Worm (Caenorhabditis elegans) whole organism, L3 larva: ENCODE data around the gene Y53F4B.19.

Experiments
- R02D3.7 ChIP-seq: fragments of 150-350 bp; optimal IDR thresholded peaks from 2 replicates; lab custom pipeline; 2014; ENCODE audit warnings: missing biosample characterization, missing genetic modification characterization
- aly-2 ChIP-seq: fragments of 150-350 bp; optimal IDR thresholded peaks from 2 replicates; lab custom pipeline; 2014; ENCODE audit warnings: missing biosample characterization, missing genetic modification characterization
- ceh-16 ChIP-seq: sonication (generic microtip); optimal IDR thresholded peaks from 2 replicates; lab custom pipeline; 2017; ENCODE audit warnings: missing biosample characterization, missing genetic modification characterization
- ceh-28 ChIP-seq: fragments of 150-350 bp; optimal IDR thresholded peaks from 2 replicates; lab custom pipeline; 2014; ENCODE audit warnings: missing biosample characterization, missing genetic modification reagents, missing genetic modification characterization
- ceh-82 ChIP-seq: fragments of 150-350 bp; optimal IDR thresholded peaks from 2 replicates; lab custom pipeline; 2014; ENCODE audit warnings: missing biosample characterization, missing genetic modification characterization
- ceh-9 ChIP-seq: sonication (generic microtip); optimal IDR thresholded peaks from 2 replicates; lab custom pipeline; 2018; ENCODE audit warnings: missing biosample characterization, missing genetic modification characterization
- daf-12 ChIP-seq: fragments of 150-350 bp; optimal IDR thresholded peaks from 2 replicates; lab custom pipeline; 2014; ENCODE audit warnings: missing biosample characterization, missing genetic modification reagents, missing genetic modification characterization
- elt-1 ChIP-seq: fragments of 150-350 bp; optimal IDR thresholded peaks from 2 replicates; lab custom pipeline; 2014; ENCODE audit warnings: missing biosample characterization, missing genetic modification characterization
- elt-2 ChIP-seq: sonication (generic microtip); optimal IDR thresholded peaks from 2 replicates; lab custom pipeline; 2016; ENCODE audit warnings: missing genetic modification reagents, mild to moderate bottlenecking, missing genetic modification characterization, missing compliant biosample characterization
- elt-3 ChIP-seq, 3 experiments: fragments of 150-350 bp in 1 of 3; sonication (generic microtip) in 2 of 3; optimal IDR thresholded peaks; 2 replicates in 2 of 3; 4 replicates in 1 of 3; lab custom pipeline; 2014 to 2017; ENCODE audit warnings: missing biosample characterization in 3 of 3, missing genetic modification characterization in 3 of 3
- fkh-10 ChIP-seq: sonication (generic microtip); optimal IDR thresholded peaks from 2 replicates; lab custom pipeline; 2017; ENCODE audit warnings: missing biosample characterization, missing genetic modification reagents, missing genetic modification characterization
- fos-1 ChIP-seq: fragments of 150-350 bp; optimal IDR thresholded peaks from 2 replicates; lab custom pipeline; 2014; ENCODE audit warnings: missing biosample characterization, missing genetic modification characterization
- hmg-11 ChIP-seq: sonication (generic microtip); optimal IDR thresholded peaks from 2 replicates; lab custom pipeline; 2016; ENCODE audit warnings: missing genetic modification characterization, missing compliant biosample characterization
- jun-1 ChIP-seq: fragments of 150-350 bp; optimal IDR thresholded peaks from 2 replicates; lab custom pipeline; 2014; ENCODE audit warnings: missing biosample characterization, missing genetic modification reagents, missing genetic modification characterization
- lin-15B ChIP-seq: fragments of 150-350 bp; optimal IDR thresholded peaks from 2 replicates; lab custom pipeline; 2014; ENCODE audit warnings: missing biosample characterization, missing genetic modification characterization
- lin-39 ChIP-seq: fragments of 150-350 bp; optimal IDR thresholded peaks from 2 replicates; lab custom pipeline; 2018; ENCODE audit warnings: missing biosample characterization, missing genetic modification reagents, missing genetic modification characterization
- lsy-12 ChIP-seq: sonication (generic microtip); optimal IDR thresholded peaks from 2 replicates; lab custom pipeline; 2016; ENCODE audit warnings: mild to moderate bottlenecking, missing genetic modification characterization, missing compliant biosample characterization
- nfya-1 ChIP-seq: sonication (generic microtip); optimal IDR thresholded peaks from 2 replicates; lab custom pipeline; 2017; ENCODE audit warnings: missing genetic modification characterization, mild to moderate bottlenecking, missing compliant biosample characterization, antibody characterized with exemption, moderate library complexity; ENCODE audit not compliant: insufficient read depth
- nhr-11 ChIP-seq: fragments of 150-350 bp; optimal IDR thresholded peaks from 2 replicates; lab custom pipeline; 2014; ENCODE audit warnings: missing biosample characterization, missing genetic modification characterization
- nhr-23 ChIP-seq: fragments of 150-350 bp; optimal IDR thresholded peaks from 2 replicates; lab custom pipeline; 2014; ENCODE audit warnings: missing biosample characterization, missing genetic modification reagents, missing genetic modification characterization
- nhr-237 ChIP-seq: fragments of 150-350 bp; optimal IDR thresholded peaks from 2 replicates; lab custom pipeline; 2014; ENCODE audit warnings: missing biosample characterization, missing genetic modification characterization
- nhr-25 ChIP-seq: sonication (generic microtip); optimal IDR thresholded peaks from 2 replicates; lab custom pipeline; 2017; ENCODE audit warnings: missing biosample characterization, missing genetic modification characterization
- nhr-28 ChIP-seq: fragments of 150-350 bp; optimal IDR thresholded peaks from 2 replicates; lab custom pipeline; 2014; ENCODE audit warnings: missing biosample characterization, missing genetic modification characterization
- nhr-43 ChIP-seq: sonication (generic microtip); optimal IDR thresholded peaks from 2 replicates; lab custom pipeline; 2016; ENCODE audit warnings: mild to moderate bottlenecking, missing genetic modification characterization, missing compliant biosample characterization; ENCODE audit not compliant: poor library complexity, severe bottlenecking
- nhr-76 ChIP-seq: fragments of 150-350 bp; sonication (generic microtip); optimal IDR thresholded peaks from 5 replicates; lab custom pipeline; 2014; ENCODE audit warnings: missing biosample characterization, missing genetic modification characterization
- nhr-77 ChIP-seq: fragments of 150-350 bp; optimal IDR thresholded peaks from 2 replicates; lab custom pipeline; 2014; ENCODE audit warnings: missing biosample characterization, missing genetic modification characterization
- pha-4 ChIP-seq: fragments of 150-350 bp; optimal IDR thresholded peaks from 2 replicates; lab custom pipeline; 2014; ENCODE audit warnings: missing biosample characterization, missing genetic modification reagents, missing genetic modification characterization
- pqm-1 ChIP-seq: fragments of 150-350 bp; optimal IDR thresholded peaks from 2 replicates; lab custom pipeline; 2017; ENCODE audit warnings: missing biosample characterization, missing genetic modification characterization, inconsistent platforms
- sea-2 ChIP-seq: fragments of 150-350 bp; sonication (generic microtip); optimal IDR thresholded peaks from 4 replicates; lab custom pipeline; 2014; ENCODE audit warnings: missing biosample characterization, missing genetic modification reagents, missing genetic modification characterization
- skn-1 ChIP-seq: fragments of 150-350 bp; optimal IDR thresholded peaks from 2 replicates; lab custom pipeline; 2014; ENCODE audit warnings: missing biosample characterization, missing genetic modification characterization
- snpc-4 ChIP-seq: fragments of 150-350 bp; optimal IDR thresholded peaks from 2 replicates; lab custom pipeline; 2014; ENCODE audit warnings: missing biosample characterization, missing genetic modification characterization
- tbx-2 ChIP-seq: sonication (generic microtip); optimal IDR thresholded peaks from 2 replicates; lab custom pipeline; 2016; ENCODE audit warnings: mild to moderate bottlenecking, missing genetic modification characterization, missing compliant biosample characterization
- unc-39 ChIP-seq: sonication (generic microtip); optimal IDR thresholded peaks from 4 replicates; lab custom pipeline; 2017; ENCODE audit warnings: missing biosample characterization, missing genetic modification characterization
- unc-62 ChIP-seq: fragments of 150-350 bp; sonication (generic microtip); optimal IDR thresholded peaks from 4 replicates; lab custom pipeline; 2014; ENCODE audit warnings: missing biosample characterization, missing genetic modification reagents, missing genetic modification characterization
- zag-1 ChIP-seq: fragments of 150-350 bp; optimal IDR thresholded peaks from 2 replicates; lab custom pipeline; 2014; ENCODE audit warnings: missing biosample characterization, missing genetic modification characterization
- ztf-11 ChIP-seq: fragments of 150-350 bp; optimal IDR thresholded peaks from 2 replicates; lab custom pipeline; 2014; ENCODE audit warnings: missing biosample characterization, missing genetic modification characterization
- ztf-4 ChIP-seq: fragments of 150-350 bp; optimal IDR thresholded peaks from 2 replicates; lab custom pipeline; 2014; ENCODE audit warnings: missing biosample characterization, missing genetic modification characterization

The Y53F4B.19 gene

DNA sequence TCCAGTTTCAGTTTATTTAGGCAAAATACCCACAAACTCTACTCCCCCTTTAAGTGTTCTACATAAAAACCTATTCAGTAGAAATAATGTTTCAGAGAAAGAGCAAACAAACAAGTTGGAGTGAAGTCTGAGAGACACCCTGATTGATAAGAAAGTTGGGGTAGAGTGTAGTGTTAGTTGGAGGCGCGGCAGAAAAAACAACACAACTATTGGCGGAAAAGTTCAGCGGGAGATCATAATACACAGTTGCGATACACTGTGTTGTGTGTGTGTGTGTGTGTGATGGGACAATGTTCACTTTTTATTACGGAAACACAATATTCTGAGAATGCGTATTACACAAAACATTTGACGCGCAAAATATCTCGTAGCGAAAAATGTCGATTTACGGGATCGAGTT, 2.0 kb upstream of the Y53F4B.19 start:
- TF ChIP-seq zag-1 (no peak), fkh-10 (GFP tag; lab: Kevin White, UChicago) (no peak), pha-4 (peak; percentile 65), elt-2 (peak; percentile 59), pqm-1 (tag; lab: Kevin White, UChicago) (peak; percentile 51)
- TF ChIP-seq, all 47 proteins: peak for 3

DNA sequence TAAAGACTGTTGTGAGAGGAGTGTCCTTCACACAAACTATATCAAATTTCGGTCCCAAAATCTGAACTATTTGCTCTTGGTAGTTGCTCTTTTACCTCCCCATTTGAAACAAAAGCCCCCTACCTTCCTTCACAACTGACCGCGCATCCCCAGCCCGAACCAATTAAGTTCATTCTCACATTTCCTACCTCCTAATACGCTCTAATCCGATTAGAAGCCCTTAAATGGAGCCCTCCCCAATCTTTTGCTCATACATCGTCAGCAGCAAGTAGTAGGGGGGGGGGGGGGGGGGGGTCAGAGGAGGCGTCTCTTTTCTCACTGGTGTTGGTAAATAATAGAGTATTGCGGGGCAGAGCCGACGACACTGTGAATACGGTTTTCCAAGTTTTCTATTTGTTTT, 3.8 kb downstream of the Y53F4B.19 start:
- TF ChIP-seq fkh-10 (GFP tag; lab: Kevin White, UChicago) (no peak), nhr-11 (tag; lab: Kevin White, UChicago) (no peak), lin-15B (tag; lab: Kevin White, UChicago) (no peak), ztf-11 (no peak), elt-3 (tag; optimal IDR thresholded peaks at IDR 0.05; lab: Kevin White, UChicago) (no peak), fos-1 (tag; lab: Kevin White, UChicago) (no peak), skn-1 (no peak), ceh-82 (tag; lab: Kevin White, UChicago) (no peak), nhr-25 (no peak), sea-2 (no peak), aly-2 (no peak), ceh-28 (no peak), lsy-12 (tag; lab: Kevin White, UChicago) (no peak), pha-4 (no peak), R02D3.7 (tag; lab: Kevin White, UChicago) (no peak), jun-1 (tag; lab: Kevin White, UChicago) (no peak), unc-39 (tag; lab: Kevin White, UChicago) (no peak)

DNA sequence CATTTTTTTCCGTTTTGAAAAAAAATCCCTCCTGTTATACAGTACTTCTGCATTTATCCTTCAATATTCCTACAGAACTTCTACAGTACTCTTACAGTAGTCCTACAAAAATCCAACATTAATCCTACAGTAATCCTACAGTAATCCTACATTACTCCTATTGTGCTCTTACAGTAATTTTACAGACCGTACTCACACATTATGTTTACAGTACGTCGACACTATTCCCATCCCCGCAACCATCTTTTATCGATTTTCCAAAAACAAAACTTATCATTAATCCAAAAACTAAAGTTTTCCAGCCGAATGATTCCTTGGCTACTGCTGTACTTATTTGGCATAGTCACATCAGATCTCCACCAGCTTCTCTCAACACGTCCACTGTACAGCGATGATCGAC, 7.4 kb downstream of the Y53F4B.19 start, which contains the start of gene Y53F4B.20:
Y53F4B.20 (plus strand) TSS at position 301 of the 400 bp plus-strand sequence.
- TF ChIP-seq fos-1 (tag; lab: Kevin White, UChicago): no peak
- no peak for TF ChIP-seq pha-4
- no peak for TF ChIP-seq lin-15B (tag; lab: Kevin White, UChicago)
- no peak for TF ChIP-seq ceh-28
- no peak for TF ChIP-seq nhr-77 (tag; lab: Kevin White, UChicago)
- TF ChIP-seq, all 47 proteins: peak for 0

DNA sequence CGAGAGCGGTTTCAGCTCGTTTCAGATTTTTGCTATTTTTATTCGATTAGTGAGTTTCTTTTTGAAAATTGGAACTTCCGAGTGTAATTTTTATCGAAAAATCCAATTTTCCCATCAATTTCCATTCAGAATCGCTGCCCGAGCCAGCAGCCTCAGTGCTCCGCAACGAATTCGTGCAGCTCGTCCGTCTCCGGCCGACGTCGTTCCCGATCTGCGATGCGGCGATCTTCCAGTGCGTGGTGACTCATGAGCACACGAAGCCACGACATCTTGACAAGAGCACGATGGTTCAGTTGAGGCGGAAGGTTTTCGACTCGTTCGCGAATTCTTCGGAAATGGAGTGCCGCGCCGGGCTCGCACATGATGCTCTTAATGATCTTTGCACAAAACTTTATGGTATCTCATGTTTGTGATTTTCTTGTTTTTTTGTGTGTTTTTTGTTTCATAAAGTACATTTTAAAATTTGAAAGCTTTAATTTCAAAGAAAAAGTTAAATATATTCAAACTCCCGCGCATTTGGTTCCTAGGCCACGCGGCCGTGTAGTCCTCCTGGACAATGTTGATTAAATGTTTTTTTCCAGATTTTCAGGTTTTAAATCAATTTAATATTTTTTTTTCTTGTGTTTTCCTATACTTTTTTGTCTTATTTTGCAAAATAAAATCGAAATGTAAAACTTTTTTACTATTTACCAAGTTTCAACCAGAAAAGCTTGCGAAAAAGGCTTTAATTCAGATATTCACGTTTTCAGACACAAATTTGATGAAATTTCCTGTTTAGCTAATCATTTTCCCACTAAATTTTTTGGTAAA, 12.6 kb downstream of the Y53F4B.19 start:
- TF ChIP-seq lin-15B (tag; lab: Kevin White, UChicago) (peak; percentile 41), ztf-4 (tag; lab: Kevin White, UChicago) (no peak), snpc-4 (tag; lab: Kevin White, UChicago) (peak; percentile 54), daf-12 (no peak), R02D3.7 (tag; lab: Kevin White, UChicago) (no peak), aly-2 (no peak), nhr-43 (tag; lab: Kevin White, UChicago) (peak; percentile 88), nfya-1 (peak; percentile 56), fkh-10 (GFP tag; lab: Kevin White, UChicago) (no peak), nhr-28 (tag; lab: Kevin White, UChicago) (no peak), nhr-23 (tag; lab: Kevin White, UChicago) (peak; percentile 59), elt-1 (tag; lab: Kevin White, UChicago) (no peak), pha-4 (peak; percentile 58)

DNA sequence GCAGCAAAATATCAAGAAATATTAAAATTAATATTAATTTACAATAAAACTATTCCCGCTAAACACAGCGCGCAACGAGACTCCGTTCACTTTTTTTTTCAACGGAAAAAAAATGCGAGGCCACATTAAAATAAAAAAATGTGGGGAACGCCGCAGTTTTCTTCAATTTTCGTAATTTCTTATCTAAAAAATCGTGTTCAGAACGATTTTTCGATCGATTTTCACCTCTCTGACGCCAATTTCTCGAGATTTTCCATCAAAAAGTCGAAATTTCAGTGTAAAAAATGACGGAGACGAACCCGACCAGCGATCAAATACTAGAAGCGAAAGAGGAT, 13.1 kb downstream of the Y53F4B.19 start, which contains the start of gene Y53F4B.21:
Y53F4B.21 (plus strand) TSS at position 285 of the 335 bp plus-strand sequence.
- TF ChIP-seq lin-15B (tag; lab: Kevin White, UChicago) (peak; percentile 13), nhr-28 (tag; lab: Kevin White, UChicago) (no peak), unc-62 (GFP tag; lab: Kevin White, UChicago) (no peak), ceh-9 (tag; lab: Kevin White, UChicago) (no peak), elt-3 (tag; optimal IDR thresholded peaks at IDR 0.05; lab: Kevin White, UChicago) (no peak)

DNA sequence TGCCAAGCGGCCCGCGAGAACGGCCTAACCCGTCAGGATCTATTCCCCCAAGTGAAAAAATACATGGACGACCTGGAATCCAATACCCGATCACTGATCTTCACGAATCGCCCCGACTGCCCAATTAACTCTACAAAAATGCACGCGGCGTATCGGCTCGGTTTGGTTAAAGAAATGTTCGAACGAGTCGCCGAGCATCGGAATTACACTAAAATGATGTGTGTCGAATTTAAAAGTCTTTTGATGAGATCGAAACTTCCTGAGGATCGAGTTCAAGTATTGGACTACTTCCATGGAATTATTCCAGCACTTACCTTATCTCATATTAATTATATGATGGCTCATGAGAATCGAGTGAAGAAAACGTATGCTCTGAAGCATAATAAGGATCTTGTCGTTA, 30.4 kb downstream of the Y53F4B.19 start:
- TF ChIP-seq nhr-237 (tag; lab: Kevin White, UChicago): no peak
- TF ChIP-seq tbx-2 (tag; lab: Kevin White, UChicago): no peak
- TF ChIP-seq elt-3 (tag; optimal IDR thresholded peaks at IDR 0.05; lab: Kevin White, UChicago): no peak
- TF ChIP-seq ceh-16 (tag; lab: Kevin White, UChicago): no peak
- TF ChIP-seq nhr-76 (tag; lab: Kevin White, UChicago): no peak
- no peak for TF ChIP-seq hmg-11 (tag; lab: Kevin White, UChicago)
- TF ChIP-seq lin-39 (tag; lab: Kevin White, UChicago): no peak
